Worm (Caenorhabditis elegans) whole organism, young adult: ENCODE data around the gene paml-1.
"Not testable (repeated sequence)": the region's sequence is repeated elsewhere in the genome, so short reads cannot be mapped to it uniquely, and the experiment has no call there.

Source experiments
- B0261.1 ChIP-seq: sonication (generic microtip); optimal IDR thresholded peaks from 2 replicates; lab custom pipeline; 2016; ENCODE audit warnings: mild to moderate bottlenecking, missing genetic modification characterization, moderate library complexity, missing compliant biosample characterization
- F23B12.7 ChIP-seq: sonication (generic microtip); optimal IDR thresholded peaks from 2 replicates; lab custom pipeline; 2017; ENCODE audit warnings: missing genetic modification characterization, mild to moderate bottlenecking, missing compliant biosample characterization, antibody characterized with exemption, moderate library complexity; ENCODE audit not compliant: insufficient read depth
- F49E8.2 ChIP-seq: sonication (generic microtip); optimal IDR thresholded peaks from 3 replicates; lab custom pipeline; 2017; ENCODE audit warnings: missing genetic modification characterization, mild to moderate bottlenecking, missing compliant biosample characterization, antibody characterized with exemption, moderate library complexity; ENCODE audit not compliant: insufficient read depth
- K12H6.12 ChIP-seq: fragments of 200-800 bp; sonication (Bioruptor generic); optimal IDR thresholded peaks from 2 replicates; lab custom pipeline; 2018; ENCODE audit warnings: mild to moderate bottlenecking, missing genetic modification characterization, missing compliant biosample characterization
- T26A5.8 ChIP-seq: sonication (generic microtip); optimal IDR thresholded peaks from 2 replicates; lab custom pipeline; 2016; ENCODE audit warnings: missing genetic modification characterization, missing compliant biosample characterization
- Y53G8AR.9 ChIP-seq: fragments of 200-800 bp; sonication (Bioruptor generic); conservative IDR thresholded peaks from 2 replicates; pipeline ENCODE4 v1.3.6; 2022; ENCODE audit warnings: missing genetic modification reagents, missing genetic modification characterization, missing compliant biosample characterization
- Y79H2A.3 ChIP-seq: fragments of 200-800 bp; sonication (Bioruptor generic); conservative IDR thresholded peaks from 2 replicates; pipeline ENCODE4 v1.3.6; 2022; ENCODE audit warnings: missing genetic modification reagents, missing genetic modification characterization, missing compliant biosample characterization
- Y95B8A.8 ChIP-seq: fragments of 200-800 bp; sonication (Bioruptor generic); IDR thresholded peaks from 2 replicates; pipeline ENCODE4 v1.3.6; 2022; ENCODE audit warnings: missing genetic modification reagents, missing genetic modification characterization, missing compliant biosample characterization
- ZK185.1 ChIP-seq: sonication (generic microtip); optimal IDR thresholded peaks from 2 replicates; lab custom pipeline; 2016; ENCODE audit warnings: mild to moderate bottlenecking, missing genetic modification characterization, missing compliant biosample characterization; ENCODE audit not compliant: poor library complexity, severe bottlenecking
- akir-1 ChIP-seq: fragments of 200-800 bp; sonication (Bioruptor generic); optimal IDR thresholded peaks from 2 replicates; lab custom pipeline; 2018; ENCODE audit warnings: mild to moderate bottlenecking, missing genetic modification characterization, moderate library complexity, missing compliant biosample characterization
- aptf-2 ChIP-seq: fragments of 200-800 bp; sonication (Bioruptor generic); conservative IDR thresholded peaks from 2 replicates; pipeline ENCODE4 v1.3.6; 2022; ENCODE audit warnings: missing genetic modification reagents, missing genetic modification characterization, missing compliant biosample characterization
- aptf-3 ChIP-seq: fragments of 200-800 bp; sonication (Bioruptor generic); IDR thresholded peaks from 2 replicates; pipeline ENCODE4 v1.3.6; 2022; ENCODE audit warnings: missing genetic modification characterization, missing compliant biosample characterization
- atf-7 ChIP-seq: sonication (generic microtip); optimal IDR thresholded peaks from 2 replicates; lab custom pipeline; 2017; ENCODE audit warnings: mild to moderate bottlenecking, missing genetic modification characterization, missing compliant biosample characterization
- attf-6 ChIP-seq: fragments of 200-800 bp; sonication (Bioruptor generic); IDR thresholded peaks from 2 replicates; pipeline ENCODE4 v1.3.6; 2022; ENCODE audit warnings: missing genetic modification reagents, missing genetic modification characterization, missing compliant biosample characterization
- ceh-79 ChIP-seq: sonication (generic microtip); optimal IDR thresholded peaks from 2 replicates; lab custom pipeline; 2017; ENCODE audit warnings: mild to moderate bottlenecking, missing genetic modification characterization, missing compliant biosample characterization
- dpl-1 ChIP-seq: fragments of 150-350 bp; optimal IDR thresholded peaks from 2 replicates; lab custom pipeline; 2014; ENCODE audit warnings: missing biosample characterization, missing genetic modification reagents, missing genetic modification characterization
- efl-1 ChIP-seq: fragments of 150-350 bp; optimal IDR thresholded peaks from 2 replicates; lab custom pipeline; 2014; ENCODE audit warnings: missing biosample characterization, missing genetic modification reagents, missing genetic modification characterization
- ets-4 ChIP-seq: fragments of 200-800 bp; sonication (Bioruptor generic); optimal IDR thresholded peaks from 2 replicates; lab custom pipeline; 2018; ENCODE audit warnings: mild to moderate bottlenecking, missing genetic modification characterization, missing compliant biosample characterization
- gei-17 ChIP-seq: fragments of 200-800 bp; sonication (Bioruptor generic); optimal IDR thresholded peaks from 2 replicates; lab custom pipeline; 2018; ENCODE audit warnings: mild to moderate bottlenecking, missing genetic modification characterization, missing compliant biosample characterization
- let-607 ChIP-seq, 2 experiments: fragments of 200-800 bp in 1 of 2; sonication (Bioruptor generic) in 1 of 2; sonication (generic microtip) in 1 of 2; optimal IDR thresholded peaks; 2 replicates each; lab custom pipeline; 2016 to 2018; ENCODE audit warnings: mild to moderate bottlenecking in 2 of 2, missing compliant biosample characterization in 2 of 2, missing genetic modification characterization in 2 of 2, moderate library complexity in 2 of 2, missing genotype in 1 of 2
- lin-35 ChIP-seq, 3 experiments: fragments of 150-350 bp in 2 of 3; sonication (generic microtip) in 1 of 3; optimal IDR thresholded peaks; 2 replicates each; lab custom pipeline; 2014 to 2018; ENCODE audit warnings: missing biosample characterization in 3 of 3, missing genetic modification characterization in 3 of 3, missing genetic modification reagents in 3 of 3
- lin-54 ChIP-seq: fragments of 200-800 bp; sonication (Bioruptor generic); optimal IDR thresholded peaks from 2 replicates; lab custom pipeline; 2018; ENCODE audit warnings: mild to moderate bottlenecking, missing genetic modification characterization, missing compliant biosample characterization
- lsl-1 ChIP-seq: fragments of 200-800 bp; sonication (Bioruptor generic); optimal IDR thresholded peaks from 2 replicates; lab custom pipeline; 2018; ENCODE audit warnings: mild to moderate bottlenecking, missing genetic modification characterization, moderate library complexity, missing compliant biosample characterization
- madf-10 ChIP-seq: sonication (generic microtip); optimal IDR thresholded peaks from 2 replicates; lab custom pipeline; 2016; ENCODE audit warnings: mild to moderate bottlenecking, missing genetic modification characterization, missing compliant biosample characterization
- madf-3 ChIP-seq: fragments of 200-800 bp; sonication (Bioruptor generic); IDR thresholded peaks from 2 replicates; pipeline ENCODE4 v1.3.6; 2022; ENCODE audit warnings: missing genetic modification reagents, missing genetic modification characterization, missing compliant biosample characterization
- madf-6 ChIP-seq: fragments of 200-800 bp; sonication (Bioruptor generic); IDR thresholded peaks from 2 replicates; pipeline ENCODE4 v1.3.6; 2022; ENCODE audit warnings: missing genetic modification reagents, missing genetic modification characterization, missing compliant biosample characterization
- mel-28 ChIP-seq: sonication (generic microtip); optimal IDR thresholded peaks from 2 replicates; lab custom pipeline; 2016; ENCODE audit warnings: borderline replicate concordance, mild to moderate bottlenecking, missing genetic modification characterization, missing compliant biosample characterization
- nhr-120 ChIP-seq: fragments of 200-800 bp; sonication (Bioruptor generic); IDR thresholded peaks from 2 replicates; pipeline ENCODE4 v1.3.6; 2022; ENCODE audit warnings: missing genetic modification characterization, missing compliant biosample characterization
- nhr-27 ChIP-seq: fragments of 200-800 bp; sonication (Bioruptor generic); optimal IDR thresholded peaks from 2 replicates; lab custom pipeline; 2018; ENCODE audit warnings: mild to moderate bottlenecking, missing genetic modification characterization, moderate library complexity, missing compliant biosample characterization
- pha-4 ChIP-seq: fragments of 150-350 bp; sonication (generic microtip); optimal IDR thresholded peaks from 2 replicates; lab custom pipeline; 2014; ENCODE audit warnings: missing biosample characterization, missing genetic modification reagents, missing genetic modification characterization
- snpc-1.3 ChIP-seq: sonication (generic microtip); optimal IDR thresholded peaks from 2 replicates; lab custom pipeline; 2017; ENCODE audit warnings: missing genetic modification characterization, mild to moderate bottlenecking, missing compliant biosample characterization, antibody characterized with exemption, moderate library complexity, missing genotype, missing genetic modification reagents; ENCODE audit not compliant: insufficient read depth
- snpc-4 ChIP-seq, 5 experiments: fragments of 150-350 bp in 1 of 5; sonication (generic microtip) in 4 of 5; optimal IDR thresholded peaks; 2 replicates each; lab custom pipeline; 2014 to 2018; ENCODE audit warnings: missing genetic modification characterization in 5 of 5, missing biosample characterization in 3 of 5, antibody characterized with exemption in 2 of 5, mild to moderate bottlenecking in 2 of 5, missing compliant biosample characterization in 2 of 5, missing genotype in 2 of 5, moderate library complexity in 2 of 5, missing genetic modification reagents in 1 of 5
- sptf-2 ChIP-seq: fragments of 200-800 bp; sonication (Bioruptor generic); optimal IDR thresholded peaks from 2 replicates; lab custom pipeline; 2018; ENCODE audit warnings: mild to moderate bottlenecking, missing genetic modification characterization, missing compliant biosample characterization
- xnd-1 ChIP-seq: sonication (generic microtip); optimal IDR thresholded peaks from 2 replicates; lab custom pipeline; 2016; ENCODE audit warnings: missing genotype, missing genetic modification reagents, missing genetic modification characterization, missing compliant biosample characterization
- ztf-25 ChIP-seq: fragments of 200-800 bp; sonication (Bioruptor generic); IDR thresholded peaks from 2 replicates; pipeline ENCODE4 v1.3.6; 2022; ENCODE audit warnings: missing genetic modification reagents, missing genetic modification characterization, missing compliant biosample characterization
- ztf-28 ChIP-seq: fragments of 200-800 bp; sonication (Bioruptor generic); IDR thresholded peaks from 2 replicates; pipeline ENCODE4 v1.3.6; 2022; ENCODE audit warnings: missing genetic modification reagents, missing genetic modification characterization, missing compliant biosample characterization

Gene paml-1

DNA sequence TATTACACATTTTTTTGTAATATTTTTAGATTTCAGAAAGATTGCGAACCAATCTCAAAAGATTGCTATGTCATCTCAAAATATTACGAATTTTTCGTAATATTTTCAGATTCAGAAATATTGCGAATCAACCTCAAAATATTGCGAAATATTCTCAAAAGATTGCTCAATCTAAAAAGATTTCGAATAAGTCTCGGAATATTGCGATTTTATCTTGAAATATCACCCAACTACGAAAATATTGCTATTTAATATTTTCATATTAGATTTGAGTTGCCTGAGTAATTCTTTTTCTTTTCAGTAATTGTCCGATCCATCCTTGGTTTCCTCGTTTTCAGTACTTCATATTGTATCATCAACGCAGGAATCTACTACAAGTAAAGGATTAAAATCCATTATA is 12.0 kb downstream of the paml-1 start, which contains the start of gene Y70G10A.4:
Gene Y70G10A.4 (plus strand): TSS at position 301 of the 400 bp plus-strand sequence.
- not testable (repeated sequence) for TF ChIP-seq xnd-1 (tag; lab: Kevin White, UChicago); Y53G8AR.9 (GFP tag; lab: Robert Waterston, UW); ztf-28

DNA sequence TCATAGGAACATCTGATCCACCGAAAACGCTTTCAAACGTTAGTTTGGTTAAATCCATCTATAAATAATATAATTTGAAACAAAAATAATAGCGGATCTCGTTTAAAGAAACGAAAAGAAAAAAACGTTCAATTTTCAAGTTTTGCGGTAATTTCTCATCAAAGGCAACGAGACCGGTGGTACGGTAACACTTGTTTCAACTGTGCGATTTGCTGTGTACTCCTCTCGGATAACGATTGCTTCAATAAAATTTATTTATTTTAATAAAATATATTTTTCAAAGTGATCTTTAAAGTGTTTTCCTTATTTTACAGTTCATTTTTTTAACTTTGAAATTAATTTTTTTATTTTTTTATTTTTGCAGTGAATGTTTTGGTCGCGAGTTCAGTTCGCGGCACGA is 15.3 kb downstream of the paml-1 start, which contains the start of the genes rde-4 and cox-14:
Gene rde-4 (minus strand): TSS at position 60 of the 400 bp plus-strand sequence.
Gene cox-14 (plus strand): TSS at position 356 of the 400 bp plus-strand sequence.
- TF ChIP-seq attf-6 (GFP tag; lab: Robert Waterston, UW), result no peak
- TF ChIP-seq dpl-1 (GFP tag; lab: Kevin White, UChicago), result peak; percentile 27
- no peak for TF ChIP-seq ets-4 (GFP tag; lab: Kevin White, UChicago)
- no peak for TF ChIP-seq K12H6.12 (tag; lab: Kevin White, UChicago)
- TF ChIP-seq ceh-79 (tag; lab: Kevin White, UChicago), result no peak
- peak; percentile 48 for TF ChIP-seq efl-1 (GFP tag; lab: Kevin White, UChicago)
- peak; percentile 29 for TF ChIP-seq snpc-4 (GFP tag; optimal IDR thresholded peaks at IDR 0.05; lab: Kevin White, UChicago)
- peak in 1 of 4 experiments; percentile 9 for TF ChIP-seq snpc-4 (tag; optimal IDR thresholded peaks at IDR 0.05; lab: Kevin White, UChicago)
- TF ChIP-seq madf-6, result no peak
- no peak for TF ChIP-seq nhr-27 (tag; lab: Kevin White, UChicago)
- TF ChIP-seq gei-17 (GFP tag; lab: Kevin White, UChicago), result no peak
- TF ChIP-seq pha-4, result peak; percentile 32
- TF ChIP-seq lsl-1 (GFP tag; lab: Kevin White, UChicago), result peak; percentile 88
- TF ChIP-seq ZK185.1 (tag; lab: Kevin White, UChicago), result peak; percentile 39
- peak; percentile 48 for TF ChIP-seq snpc-1.3
- peak; percentile 72 for TF ChIP-seq F23B12.7
- no peak for TF ChIP-seq Y95B8A.8 (GFP tag; lab: Robert Waterston, UW)
- peak; percentile 23 for TF ChIP-seq madf-10
- no peak for TF ChIP-seq F49E8.2 (tag; lab: Kevin White, UChicago)
- TF ChIP-seq Y53G8AR.9 (GFP tag; lab: Robert Waterston, UW), result no peak
- TF ChIP-seq madf-3, result no peak
- TF ChIP-seq atf-7, result no peak
- TF ChIP-seq B0261.1 (tag; lab: Kevin White, UChicago), result no peak
- TF ChIP-seq ztf-25, result no peak
- TF ChIP-seq aptf-2 (GFP tag; lab: Robert Waterston, UW), result no peak
- TF ChIP-seq let-607 (tag; optimal IDR thresholded peaks at IDR 0.05; lab: Kevin White, UChicago), result peak in 1 of 2 experiments; percentile 50
- no peak for TF ChIP-seq Y79H2A.3 (GFP tag; lab: Robert Waterston, UW)
- peak; percentile 62 for TF ChIP-seq lin-54
- TF ChIP-seq sptf-2, result no peak
- TF ChIP-seq lin-35 (GFP tag; optimal IDR thresholded peaks at IDR 0.05; lab: Kevin White, UChicago), result peak in 1 of 3 experiments; percentile 86
- no peak for TF ChIP-seq T26A5.8
- no peak for TF ChIP-seq nhr-120 (GFP tag; lab: Robert Waterston, UW)
- TF ChIP-seq xnd-1 (tag; lab: Kevin White, UChicago), result peak; percentile 22
- no peak for TF ChIP-seq akir-1 (GFP tag; lab: Kevin White, UChicago)
- TF ChIP-seq aptf-3, result no peak
- TF ChIP-seq mel-28 (tag; lab: Kevin White, UChicago), result no peak
